Worm (Caenorhabditis elegans) whole organism, L1 larva: Measurements from ENCODE around the gene dct-7.

Source experiments
- fos-1 ChIP-seq: fragments of 150-350 bp; optimal IDR thresholded peaks from 2 replicates; lab custom pipeline; 2014; ENCODE audit warnings: missing biosample characterization, missing genetic modification characterization
- skn-1 ChIP-seq: fragments of 150-350 bp; optimal IDR thresholded peaks from 2 replicates; lab custom pipeline; 2014; ENCODE audit warnings: missing biosample characterization, missing genetic modification characterization
- xbp-1 ChIP-seq: sonication (generic microtip); optimal IDR thresholded peaks from 2 replicates; lab custom pipeline; 2016; ENCODE audit warnings: missing genetic modification characterization, missing compliant biosample characterization
- zag-1 ChIP-seq: fragments of 150-350 bp; optimal IDR thresholded peaks from 2 replicates; lab custom pipeline; 2014; ENCODE audit warnings: missing biosample characterization, missing genetic modification characterization

ce11 chrIV:4246493-4246892, 43.9 kb downstream of the dct-7 start, which contains the start of gene ttr-20:
- TF ChIP-seq skn-1 (tag; lab: Kevin White, UChicago): no peak
- TF ChIP-seq xbp-1: no peak
- no peak for TF ChIP-seq zag-1 (tag; lab: Kevin White, UChicago)
- TF ChIP-seq fos-1 (tag; lab: Kevin White, UChicago): no peak
